Fruit fly (Drosophila melanogaster): ENCODE data around the gene CG8500.
A peak's percentile ranks its signal among the peaks of the same experiment; 100 is the strongest.

Gene CG8500

dm6 chr3R:9740713-9741112 is 43.7 kb upstream of the CG8500 start, which contains the start of gene Pnn:
Gene Pnn (plus strand): TSS chr3R:9740899.
- TF ChIP-seq nmo (GFP tag; optimal IDR thresholded peaks at IDR 0.05) (peak; percentile 47), CG14860 (GFP tag; IDR thresholded peaks at IDR 0.05; ENCODE audit: partially characterized antibody) (peak; percentile 81), tna (GFP tag; IDR thresholded peaks at IDR 0.05; ENCODE audit: partially characterized antibody) (peak; percentile 77), CG13287 (GFP tag; IDR thresholded peaks at IDR 0.05; ENCODE audit: partially characterized antibody) (peak; percentile 95), NFAT (GFP tag; IDR thresholded peaks at IDR 0.05) (peak; percentile 30; the same call in 1 of the 2 replicates), Xbp1 (GFP tag; optimal IDR thresholded peaks at IDR 0.05) (peak; percentile 6), CG8924 (tag; optimal IDR thresholded peaks at IDR 0.05) (peak; percentile 52), fd102C (GFP tag; optimal IDR thresholded peaks at IDR 0.05) (no peak), zen (tag; optimal IDR thresholded peaks at IDR 0.05) (peak; percentile 39), Ravus (GFP tag; IDR thresholded peaks at IDR 0.05) (no peak), Doc3 (GFP tag; IDR thresholded peaks at IDR 0.05; ENCODE audit: partially characterized antibody) (peak; percentile 86), CG2116 (GFP tag; optimal IDR thresholded peaks at IDR 0.05) (peak; percentile 44), Dll (GFP tag; IDR thresholded peaks at IDR 0.05; ENCODE audit: partially characterized antibody) (peak; percentile 91), row (GFP tag; IDR thresholded peaks at IDR 0.05) (peak; percentile 84), salm (tag; optimal IDR thresholded peaks at IDR 0.05) (no peak), Nf-YC (tag; optimal IDR thresholded peaks at IDR 0.05) (peak; percentile 32), CG7963 (GFP tag; IDR thresholded peaks at IDR 0.05; ENCODE audit: partially characterized antibody) (peak; percentile 87), BEAF-32 (GFP tag; optimal IDR thresholded peaks at IDR 0.05) (peak; percentile 84), CG32767 (GFP tag; IDR thresholded peaks at IDR 0.05) (0 out of 2 replicates have a peak, but pooled peaks have one; percentile 19), knrl (GFP tag; IDR thresholded peaks at IDR 0.05; ENCODE audit: partially characterized antibody) (peak; percentile 92), CG4617 (GFP tag; optimal IDR thresholded peaks at IDR 0.05; ENCODE audit: borderline replicate concordance) (peak; percentile 77), CG17361 (GFP tag; IDR thresholded peaks at IDR 0.05) (no peak), PHDP (tag; optimal IDR thresholded peaks at IDR 0.05) (no peak), chinmo (GFP tag; IDR thresholded peaks at IDR 0.05; ENCODE audit: partially characterized antibody) (peak; percentile 61; the same call in 1 of the 4 replicates), Dp (GFP tag; optimal IDR thresholded peaks at IDR 0.05) (peak; percentile 27), MBD-R2 (GFP tag; IDR thresholded peaks at IDR 0.05) (peak; percentile 91), CG16813 (GFP tag; IDR thresholded peaks at IDR 0.05; ENCODE audit: partially characterized antibody) (peak; percentile 92), nom (GFP tag; optimal IDR thresholded peaks at IDR 0.05) (no peak), bbx (GFP tag; IDR thresholded peaks at IDR 0.05; ENCODE audit: partially characterized antibody) (peak; percentile 88), ato (GFP tag; IDR thresholded peaks at IDR 0.05; ENCODE audit: partially characterized antibody) (peak; percentile 81; the same call in 1 of the 2 replicates), ab (GFP tag; optimal IDR thresholded peaks at IDR 0.05) (no peak), inv (GFP tag; IDR thresholded peaks at IDR 0.05; ENCODE audit: partially characterized antibody) (peak; percentile 86), CG11247 (GFP tag; IDR thresholded peaks at IDR 0.05) (no peak), CG12391 (tag; optimal IDR thresholded peaks at IDR 0.05) (peak; percentile 49), CG14050 (GFP tag; IDR thresholded peaks at IDR 0.05) (no peak), Sry-β (GFP tag; optimal IDR thresholded peaks at IDR 0.05) (peak; percentile 48), Max (GFP tag; optimal IDR thresholded peaks at IDR 0.05) (no peak), sna (GFP tag; IDR thresholded peaks at IDR 0.05; ENCODE audit: partially characterized antibody) (peak; percentile 87), Med (GFP tag) (peak; percentile 56), trem (tag; optimal IDR thresholded peaks at IDR 0.05) (peak; percentile 67), cad (GFP tag; optimal IDR thresholded peaks at IDR 0.05) (peak; percentile 30), CG11695 (GFP tag; IDR thresholded peaks at IDR 0.05) (no peak), CG12769 (tag; optimal IDR thresholded peaks at IDR 0.05) (no peak), CG12659 (GFP tag; optimal IDR thresholded peaks at IDR 0.05) (peak; percentile 30), CG9797 (GFP tag; optimal IDR thresholded peaks at IDR 0.05) (peak; percentile 17), CG6791 (GFP tag; IDR thresholded peaks at IDR 0.05; ENCODE audit: partially characterized antibody) (peak; percentile 88), Xrp1 (GFP tag; IDR thresholded peaks at IDR 0.05) (no peak), tx (GFP tag; optimal IDR thresholded peaks at IDR 0.05) (no peak)

Measured in whole organism, embryonic.